Worm (Caenorhabditis elegans): ENCODE data around the gene C28D4.7.

- TF ChIP-seq elt-1 (tag; optimal IDR thresholded peaks at IDR 0.05; ENCODE audit: borderline replicate concordance, insufficient read depth) (no peak), ztf-11 (tag; optimal IDR thresholded peaks at IDR 0.05) (no peak)
These were observed 41.7 kb upstream of the C28D4.7 start, which contains the start of gene sre-4 for ce11 chrIV:9784689-9785088.

Data from whole organism, mixed stage, embryonic.